Worm (Caenorhabditis elegans): ENCODE measurements around the gene rad-54.L2.

The rad-54.L2 gene

DNA sequence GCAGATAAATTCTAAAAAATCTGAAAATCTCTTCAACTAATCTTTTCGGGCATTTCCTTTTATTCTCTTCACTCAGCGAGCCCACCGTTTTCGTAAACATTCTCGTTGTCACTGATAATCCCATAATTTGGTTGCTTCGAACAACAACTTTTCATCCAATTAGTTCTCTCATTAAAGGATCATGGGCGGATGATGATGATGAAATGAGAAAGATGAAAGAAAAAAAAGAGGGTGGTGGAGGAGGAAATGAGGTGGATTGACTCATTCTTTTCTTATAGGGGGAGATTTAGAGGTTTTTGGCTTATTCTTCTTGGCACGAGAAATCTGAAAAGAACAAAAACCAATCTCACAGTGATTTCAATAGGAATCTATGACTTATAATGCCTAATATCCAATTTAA is 27.3 kb downstream of the rad-54.L2 start:
- TF ChIP-seq lin-14 (GFP tag; optimal IDR thresholded peaks at IDR 0.05) (peak; percentile 23), unc-86 (tag; optimal IDR thresholded peaks at IDR 0.05) (no peak), efl-1 (optimal IDR thresholded peaks at IDR 0.05) (no peak), efl-1 (GFP tag; optimal IDR thresholded peaks at IDR 0.05 in 1 of 2) (no peak), alr-1 (tag; optimal IDR thresholded peaks at IDR 0.05; ENCODE audit: borderline replicate concordance) (no peak), fkh-4 (tag; optimal IDR thresholded peaks at IDR 0.05; ENCODE audit: borderline replicate concordance) (peak; percentile 20), lsy-2 (tag; optimal IDR thresholded peaks at IDR 0.05) (peak in 1 of 2 experiments; percentile 17), nhr-85 (tag) (peak; percentile 61), aha-1 (tag; optimal IDR thresholded peaks at IDR 0.05) (no peak), lin-15B (tag; optimal IDR thresholded peaks at IDR 0.05) (no peak), ztf-11 (tag; optimal IDR thresholded peaks at IDR 0.05) (no peak), dsc-1 (tag; optimal IDR thresholded peaks at IDR 0.05) (peak; percentile 99), egl-13 (tag; optimal IDR thresholded peaks at IDR 0.05) (peak; percentile 7), fos-1 (tag; optimal IDR thresholded peaks at IDR 0.05) (peak; percentile 9), pax-3 (tag; optimal IDR thresholded peaks at IDR 0.05) (peak; percentile 52), fkh-8 (tag; optimal IDR thresholded peaks at IDR 0.05) (peak; percentile 42), nhr-71 (tag; optimal IDR thresholded peaks at IDR 0.05) (peak; percentile 17)

DNA sequence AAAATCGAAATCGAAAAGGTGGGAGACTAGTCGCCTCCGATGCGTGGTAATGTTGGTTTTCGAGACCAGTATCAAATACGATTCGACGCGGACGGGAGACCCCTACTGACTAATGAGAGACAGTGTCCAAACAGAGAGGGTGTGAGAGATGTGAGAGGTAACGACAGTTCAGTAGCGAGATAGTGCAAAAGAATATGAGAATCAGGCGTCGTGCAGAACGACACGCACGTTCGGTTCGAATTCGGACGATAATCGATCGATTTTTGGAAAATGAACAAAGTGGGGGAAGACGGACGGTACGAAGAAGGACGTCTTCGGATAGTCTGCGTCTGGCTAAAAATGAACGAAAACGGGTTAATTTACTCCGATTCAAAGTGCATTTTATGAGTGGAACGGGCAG is 28.1 kb downstream of the rad-54.L2 start, which contains the start of gene D1046.16:
Gene D1046.16 (plus strand): TSS at position 195 of the 400 bp plus-strand sequence.
- TF ChIP-seq unc-130 (tag; optimal IDR thresholded peaks at IDR 0.05) (no peak), hpl-2 (GFP tag; optimal IDR thresholded peaks at IDR 0.05) (no peak), fkh-8 (tag; optimal IDR thresholded peaks at IDR 0.05) (no peak), blmp-1 (tag; optimal IDR thresholded peaks at IDR 0.05) (peak; percentile 83), vab-15 (tag; optimal IDR thresholded peaks at IDR 0.05) (no peak), fos-1 (tag; optimal IDR thresholded peaks at IDR 0.05) (no peak), nhr-47 (tag; optimal IDR thresholded peaks at IDR 0.05) (no peak), lir-3 (tag; optimal IDR thresholded peaks at IDR 0.05; ENCODE audit: poor library complexity) (no peak), lin-13 (GFP tag; optimal IDR thresholded peaks at IDR 0.05) (no peak), mef-2 (tag; optimal IDR thresholded peaks at IDR 0.05) (no peak), unc-86 (tag; optimal IDR thresholded peaks at IDR 0.05) (no peak), nhr-77 (tag; optimal IDR thresholded peaks at IDR 0.05) (no peak), sox-4 (tag; optimal IDR thresholded peaks at IDR 0.05) (no peak), alr-1 (tag; optimal IDR thresholded peaks at IDR 0.05; ENCODE audit: borderline replicate concordance) (no peak), C34B4.2 (tag; optimal IDR thresholded peaks at IDR 0.05) (no peak), fkh-10 (GFP tag; optimal IDR thresholded peaks at IDR 0.05) (no peak), egl-13 (tag; optimal IDR thresholded peaks at IDR 0.05) (no peak), unc-62 (GFP tag; optimal IDR thresholded peaks at IDR 0.05) (no peak), Y116A8C.19 (tag; optimal IDR thresholded peaks at IDR 0.05; ENCODE audit: borderline replicate concordance) (no peak), sptf-1 (tag; optimal IDR thresholded peaks at IDR 0.05) (no peak), ceh-8 (GFP tag; optimal IDR thresholded peaks at IDR 0.05) (no peak), jun-1 (tag; optimal IDR thresholded peaks at IDR 0.05) (no peak), sup-37 (GFP tag; optimal IDR thresholded peaks at IDR 0.05) (no peak), fkh-4 (tag; optimal IDR thresholded peaks at IDR 0.05; ENCODE audit: borderline replicate concordance) (no peak), hlh-17 (GFP tag; optimal IDR thresholded peaks at IDR 0.05; ENCODE audit: borderline replicate concordance) (no peak), mab-9 (GFP tag; IDR thresholded peaks at IDR 0.05) (no peak), ceh-88 (GFP tag; IDR thresholded peaks at IDR 0.05) (no peak), nhr-76 (tag; optimal IDR thresholded peaks at IDR 0.05) (no peak), C04F5.9 (tag; optimal IDR thresholded peaks at IDR 0.05) (no peak), elt-3 (tag; optimal IDR thresholded peaks at IDR 0.05) (peak in 1 of 6 experiments; percentile 30), nhr-85 (tag) (no peak), ceh-82 (tag; optimal IDR thresholded peaks at IDR 0.05) (peak in 1 of 3 experiments; percentile 5), snu-23 (GFP tag; optimal IDR thresholded peaks at IDR 0.05) (peak; percentile 70), lin-14 (GFP tag; optimal IDR thresholded peaks at IDR 0.05) (peak; percentile 80), aly-2 (tag; optimal IDR thresholded peaks at IDR 0.05) (no peak), nhr-71 (tag; optimal IDR thresholded peaks at IDR 0.05) (peak; percentile 4), nhr-12 (tag; optimal IDR thresholded peaks at IDR 0.05) (no peak), nhr-84 (tag; optimal IDR thresholded peaks at IDR 0.05) (no peak), isw-1 (GFP tag; IDR thresholded peaks at IDR 0.05) (no peak), ztf-4 (tag; optimal IDR thresholded peaks at IDR 0.05) (no peak), nhr-20 (tag; optimal IDR thresholded peaks at IDR 0.05) (peak; percentile 61), F16B12.6 (tag; optimal IDR thresholded peaks at IDR 0.05) (no peak), nhr-28 (tag; optimal IDR thresholded peaks at IDR 0.05) (no peak)

Data from whole organism, L1 larva.